Worm (Caenorhabditis elegans): ENCODE measurements around the gene C53A5.13.

- no peak for TF ChIP-seq ceh-83 (GFP tag; optimal IDR thresholded peaks at IDR 0.05)
- TF ChIP-seq ces-1 (GFP tag; optimal IDR thresholded peaks at IDR 0.05): no peak
- TF ChIP-seq mep-1 (tag; optimal IDR thresholded peaks at IDR 0.05): no peak
Measured at ce11 chrV:14585351-14585750, 38.7 kb downstream of the C53A5.13 start, which contains the start of gene Y40H4A.2.
